Worm (Caenorhabditis elegans) whole organism, late embryonic: ENCODE results near the gene cdc-14.

Experiments
- ama-1 ChIP-seq: fragments of 150-350 bp; optimal IDR thresholded peaks from 2 replicates; lab custom pipeline; 2014
- ceh-34 ChIP-seq: sonication (generic microtip); optimal IDR thresholded peaks from 2 replicates; lab custom pipeline; 2016; ENCODE audit warnings: mild to moderate bottlenecking, missing genetic modification characterization, missing compliant biosample characterization
- elt-4 ChIP-seq: sonication (generic microtip); optimal IDR thresholded peaks from 2 replicates; lab custom pipeline; 2016; ENCODE audit warnings: missing genetic modification characterization, missing compliant biosample characterization
- fax-1 ChIP-seq: sonication (generic microtip); optimal IDR thresholded peaks from 2 replicates; lab custom pipeline; 2016; ENCODE audit warnings: missing genotype, missing genetic modification characterization, missing compliant biosample characterization
- fkh-10 ChIP-seq: fragments of 150-350 bp; optimal IDR thresholded peaks from 2 replicates; lab custom pipeline; 2014; ENCODE audit warnings: missing biosample characterization, missing genetic modification reagents, missing genetic modification characterization
- nhr-11 ChIP-seq: fragments of 150-350 bp; optimal IDR thresholded peaks from 2 replicates; lab custom pipeline; 2014; ENCODE audit warnings: missing biosample characterization, missing genetic modification characterization
- sox-4 ChIP-seq: sonication (generic microtip); optimal IDR thresholded peaks from 2 replicates; lab custom pipeline; 2017; ENCODE audit warnings: mild to moderate bottlenecking, missing genetic modification characterization, inconsistent platforms, missing compliant biosample characterization
- ztf-16 ChIP-seq: sonication (generic microtip); optimal IDR thresholded peaks from 2 replicates; lab custom pipeline; 2017; ENCODE audit warnings: missing genetic modification characterization, missing compliant biosample characterization

DNA sequence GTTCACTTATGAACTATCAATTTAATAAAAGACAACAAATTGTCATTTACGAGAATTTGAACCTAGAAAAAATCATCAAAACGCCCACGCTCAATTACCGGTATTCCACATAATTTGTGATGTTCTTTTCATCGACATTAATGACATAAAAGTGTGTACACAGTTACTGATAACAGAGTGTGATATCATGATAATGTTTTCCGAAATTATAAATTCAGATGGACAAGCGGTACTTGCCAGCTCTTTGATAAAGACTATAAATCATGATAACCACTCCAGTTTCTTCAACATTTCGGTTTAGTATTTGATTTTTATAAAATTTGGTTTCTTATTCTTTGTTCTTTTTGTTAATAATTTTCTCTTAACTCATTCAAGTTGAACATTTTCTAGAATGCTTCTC is 7.4 kb downstream of the cdc-14 start, which contains the start of gene lys-8:
- TF ChIP-seq fkh-10 (GFP tag; lab: Kevin White, UChicago): no peak
- TF ChIP-seq elt-4: no peak
- no peak for TF ChIP-seq nhr-11 (tag; lab: Kevin White, UChicago)
- TF ChIP-seq ceh-34 (tag; lab: Kevin White, UChicago): no peak
- no peak for TF ChIP-seq ztf-16
- no peak for TF ChIP-seq fax-1 (tag; lab: Kevin White, UChicago)
- no peak for TF ChIP-seq ama-1 (lab: Kevin White, UChicago)
- no peak for TF ChIP-seq sox-4 (tag; lab: Kevin White, UChicago)
